Fruit fly (Drosophila melanogaster) whole organism, embryonic: ENCODE data around the gene Atat.

Experiments
- Atf3 ChIP-seq: fragments of 200-800 bp; sonication (Bioruptor generic); optimal IDR thresholded peaks from 3 replicates; lab custom pipeline; 2016; ENCODE audit warnings: missing biosample characterization, missing genetic modification characterization
- Bdp1 ChIP-seq: fragments of 200-800 bp; sonication (Bioruptor generic); optimal IDR thresholded peaks from 3 replicates; lab custom pipeline; 2016; ENCODE audit warnings: missing biosample characterization, missing genetic modification characterization
- CG11247 ChIP-seq: fragments of 200-800 bp; sonication (Bioruptor generic); IDR thresholded peaks from 2 replicates; pipeline ENCODE4 v1.3.6; 2022; ENCODE audit warnings: missing biosample characterization, missing genetic modification characterization
- CG14014 ChIP-seq: fragments of 200-800 bp; sonication (Bioruptor generic); IDR thresholded peaks from 2 replicates; pipeline ENCODE4 v1.3.6; 2022; ENCODE audit warnings: missing biosample characterization, missing genetic modification characterization
- CG14860 ChIP-seq: fragments of 200-800 bp; sonication (Bioruptor generic); IDR thresholded peaks from 3 replicates; pipeline ENCODE4 v1.3.6; 2022; ENCODE audit warnings: missing biosample characterization, missing genetic modification characterization; ENCODE audit not compliant: partially characterized antibody
- CG15073 ChIP-seq: fragments of 200-800 bp; sonication (Bioruptor generic); optimal IDR thresholded peaks from 2 replicates; lab custom pipeline; 2016; ENCODE audit warnings: missing biosample characterization, missing genetic modification characterization
- CG15601 ChIP-seq: fragments of 200-800 bp; sonication (Bioruptor generic); optimal IDR thresholded peaks from 3 replicates; lab custom pipeline; 2019; ENCODE audit warnings: missing biosample characterization, mild to moderate bottlenecking, missing genetic modification characterization, moderate library complexity
- CG17568 ChIP-seq: fragments of 200-800 bp; sonication (Bioruptor generic); optimal IDR thresholded peaks from 2 replicates; lab custom pipeline; 2018; ENCODE audit warnings: missing biosample characterization, mild to moderate bottlenecking, missing genetic modification characterization, moderate library complexity
- CG2202 ChIP-seq: fragments of 200-800 bp; sonication (Bioruptor generic); optimal IDR thresholded peaks from 2 replicates; lab custom pipeline; 2018; ENCODE audit warnings: missing biosample characterization, mild to moderate bottlenecking, missing genetic modification characterization
- CG32532 ChIP-seq: fragments of 200-800 bp; sonication (Bioruptor generic); IDR thresholded peaks from 2 replicates; pipeline ENCODE4 v1.3.6; 2022; ENCODE audit warnings: missing biosample characterization, missing genetic modification characterization
- CG42726 ChIP-seq: fragments of 200-800 bp; sonication (Bioruptor generic); IDR thresholded peaks from 2 replicates; pipeline ENCODE4 v1.3.6; 2022; ENCODE audit warnings: missing biosample characterization, missing genetic modification characterization; ENCODE audit not compliant: partially characterized antibody
- CG4730 ChIP-seq: fragments of 200-800 bp; sonication (Bioruptor generic); IDR thresholded peaks from 2 replicates; pipeline ENCODE4 v1.3.6; 2022; ENCODE audit warnings: missing biosample characterization, missing genetic modification characterization
- CG5245 ChIP-seq: fragments of 200-800 bp; sonication (Bioruptor generic); optimal IDR thresholded peaks from 3 replicates; lab custom pipeline; 2016; ENCODE audit warnings: missing biosample characterization, missing genetic modification characterization
- CG5953 ChIP-seq: fragments of 200-800 bp; sonication (Bioruptor generic); IDR thresholded peaks from 2 replicates; pipeline ENCODE4 v1.3.6; 2022; ENCODE audit warnings: missing biosample characterization, missing genetic modification characterization
- CG6272 ChIP-seq: fragments of 200-800 bp; sonication (Bioruptor generic); IDR thresholded peaks from 2 replicates; pipeline ENCODE4 v1.3.6; 2022; ENCODE audit warnings: missing biosample characterization, missing genetic modification characterization
- CG7271 ChIP-seq: fragments of 200-800 bp; sonication (Bioruptor generic); optimal IDR thresholded peaks from 2 replicates; lab custom pipeline; 2018; ENCODE audit warnings: missing biosample characterization, mild to moderate bottlenecking, missing genetic modification characterization, moderate library complexity
- CG7745 ChIP-seq: fragments of 200-800 bp; sonication (Bioruptor generic); optimal IDR thresholded peaks from 2 replicates; lab custom pipeline; 2018; ENCODE audit warnings: missing biosample characterization, mild to moderate bottlenecking, missing genetic modification characterization, moderate library complexity
- CG7928 ChIP-seq: fragments of 200-800 bp; sonication (Bioruptor generic); optimal IDR thresholded peaks from 2 replicates; lab custom pipeline; 2017; ENCODE audit warnings: missing biosample characterization, mild to moderate bottlenecking, missing genetic modification characterization
- CG9876 ChIP-seq: fragments of 200-800 bp; sonication (Bioruptor generic); optimal IDR thresholded peaks from 2 replicates; lab custom pipeline; 2016; ENCODE audit warnings: missing biosample characterization, missing genetic modification characterization
- Chrac-16 ChIP-seq: fragments of 200-800 bp; sonication (Bioruptor generic); optimal IDR thresholded peaks from 3 replicates; lab custom pipeline; 2016; ENCODE audit warnings: missing biosample characterization, missing genetic modification characterization
- D ChIP-seq, 2 experiments: fragments of 200-800 bp in 1 of 2; fragments of >200 bp in 1 of 2; sonication (Bioruptor generic) in 1 of 2; optimal IDR thresholded peaks; 2 replicates in 1 of 2; 3 replicates in 1 of 2; lab custom pipeline; 2017; ENCODE audit warnings: mild to moderate bottlenecking in 1 of 2, missing biosample characterization in 1 of 2, missing genetic modification characterization in 1 of 2, missing genetic modification reagents in 1 of 2
- Dip3 ChIP-seq: fragments of 200-800 bp; sonication (Bioruptor generic); optimal IDR thresholded peaks from 3 replicates; lab custom pipeline; 2016; ENCODE audit warnings: missing biosample characterization, missing genetic modification characterization
- Ets65A ChIP-seq: fragments of 200-800 bp; sonication (Bioruptor generic); peaks from one replicate; lab custom pipeline; 2016; ENCODE audit warnings: missing biosample characterization, missing genetic modification characterization
- Mes4 ChIP-seq: fragments of 200-800 bp; sonication (Bioruptor generic); optimal IDR thresholded peaks from 2 replicates; lab custom pipeline; 2016; ENCODE audit warnings: missing biosample characterization, missing genetic modification characterization
- Mrtf ChIP-seq: fragments of 200-800 bp; sonication (Bioruptor generic); IDR thresholded peaks from 3 replicates; pipeline ENCODE4 v1.3.6; 2022; ENCODE audit warnings: missing biosample characterization, missing genetic modification characterization
- Myb ChIP-seq: fragments of 200-800 bp; sonication (Bioruptor generic); optimal IDR thresholded peaks from 2 replicates; lab custom pipeline; 2016; ENCODE audit warnings: missing biosample characterization, missing genetic modification characterization
- Ssrp ChIP-seq: fragments of 200-800 bp; sonication (Bioruptor generic); optimal IDR thresholded peaks from 2 replicates; lab custom pipeline; 2018; ENCODE audit warnings: missing biosample characterization, mild to moderate bottlenecking, missing genetic modification characterization, moderate library complexity
- Usf ChIP-seq: fragments of 200-800 bp; sonication (Bioruptor generic); optimal IDR thresholded peaks from 2 replicates; lab custom pipeline; 2017; ENCODE audit warnings: missing genotype, missing biosample characterization, missing genetic modification characterization
- Xbp1 ChIP-seq: fragments of 200-800 bp; sonication (Bioruptor generic); optimal IDR thresholded peaks from 3 replicates; lab custom pipeline; 2016; ENCODE audit warnings: missing biosample characterization, mild to moderate bottlenecking, missing genetic modification characterization
- corto ChIP-seq: fragments of 200-800 bp; sonication (Bioruptor generic); optimal IDR thresholded peaks from 2 replicates; lab custom pipeline; 2016; ENCODE audit warnings: missing biosample characterization, mild to moderate bottlenecking, missing genetic modification characterization, moderate library complexity
- crc ChIP-seq: fragments of 200-800 bp; sonication (Bioruptor generic); optimal IDR thresholded peaks from 2 replicates; lab custom pipeline; 2016; ENCODE audit warnings: missing biosample characterization, missing genetic modification characterization
- crp ChIP-seq, 2 experiments: fragments of 200-800 bp; sonication (Bioruptor generic); optimal IDR thresholded peaks; 2 replicates in 1 of 2; 3 replicates in 1 of 2; lab custom pipeline; 2017; ENCODE audit warnings: missing biosample characterization in 2 of 2, missing genetic modification characterization in 2 of 2, mild to moderate bottlenecking in 1 of 2, moderate library complexity in 1 of 2
- dpn ChIP-seq, 2 experiments: fragments of 200-800 bp; sonication (Bioruptor generic); optimal IDR thresholded peaks; 3 replicates each; lab custom pipeline; 2016; ENCODE audit warnings: missing biosample characterization in 2 of 2, missing genetic modification characterization in 2 of 2
- ewg ChIP-seq: fragments of 200-800 bp; sonication (Bioruptor generic); optimal IDR thresholded peaks from 3 replicates; lab custom pipeline; 2017; ENCODE audit warnings: mild to moderate bottlenecking, missing biosample characterization, missing genetic modification reagents, missing genetic modification characterization
- fd102C ChIP-seq: fragments of 200-800 bp; sonication (Bioruptor generic); optimal IDR thresholded peaks from 2 replicates; lab custom pipeline; 2018; ENCODE audit warnings: missing biosample characterization, mild to moderate bottlenecking, missing genetic modification characterization, moderate library complexity
- ftz-f1 ChIP-seq: fragments of 200-800 bp; sonication (Bioruptor generic); optimal IDR thresholded peaks from 2 replicates; lab custom pipeline; 2016; ENCODE audit warnings: missing biosample characterization, missing genetic modification characterization
- h ChIP-seq: fragments of >200 bp; optimal IDR thresholded peaks from 2 replicates; lab custom pipeline; 2017
- insv ChIP-seq, 2 experiments: fragments of 200-800 bp; sonication (Bioruptor generic); optimal IDR thresholded peaks; 3 replicates each; lab custom pipeline; 2016 to 2018; ENCODE audit warnings: missing biosample characterization in 2 of 2, missing genetic modification characterization in 2 of 2
- jumu ChIP-seq: fragments of 200-800 bp; sonication (Bioruptor generic); optimal IDR thresholded peaks from 3 replicates; lab custom pipeline; 2016; ENCODE audit warnings: missing biosample characterization, missing genetic modification characterization
- klu ChIP-seq: fragments of 200-800 bp; sonication (Bioruptor generic); IDR thresholded peaks from 2 replicates; pipeline ENCODE4 v1.3.6; 2022; ENCODE audit warnings: missing biosample characterization, missing genetic modification characterization
- lov ChIP-seq, 2 experiments: fragments of 200-800 bp in 1 of 2; fragments of >200 bp in 1 of 2; sonication (Bioruptor generic) in 1 of 2; IDR thresholded peaks in 1 of 2; optimal IDR thresholded peaks in 1 of 2; 2 replicates in 1 of 2; 3 replicates in 1 of 2; pipeline versions ENCODE4 v1.3.6 to Lab custom; 2017 to 2022; ENCODE audit warnings: missing biosample characterization in 1 of 2, missing genetic modification characterization in 1 of 2
- maf-S ChIP-seq: fragments of 200-800 bp; sonication (Bioruptor generic); optimal IDR thresholded peaks from 2 replicates; lab custom pipeline; 2016; ENCODE audit warnings: missing biosample characterization, missing genetic modification characterization
- pb ChIP-seq: fragments of 200-800 bp; sonication (Bioruptor generic); optimal IDR thresholded peaks from 3 replicates; lab custom pipeline; 2016; ENCODE audit warnings: missing biosample characterization, missing genetic modification characterization
- so ChIP-seq: fragments of 200-800 bp; sonication (Bioruptor generic); IDR thresholded peaks from 3 replicates; pipeline ENCODE4 v1.3.6; 2022; ENCODE audit warnings: missing biosample characterization, missing genetic modification characterization
- tio ChIP-seq: fragments of 200-800 bp; sonication (Bioruptor generic); optimal IDR thresholded peaks from 2 replicates; lab custom pipeline; 2017; ENCODE audit warnings: missing biosample characterization, missing genetic modification characterization, inconsistent platforms
- tna ChIP-seq: fragments of 200-800 bp; sonication (Bioruptor generic); IDR thresholded peaks from 2 replicates; pipeline ENCODE4 v1.3.6; 2022; ENCODE audit warnings: missing biosample characterization, missing genetic modification characterization; ENCODE audit not compliant: partially characterized antibody
- unpg ChIP-seq: fragments of 200-800 bp; sonication (Bioruptor generic); optimal IDR thresholded peaks from 3 replicates; lab custom pipeline; 2018; ENCODE audit warnings: missing biosample characterization, mild to moderate bottlenecking, missing genetic modification characterization, moderate library complexity
- wor ChIP-seq: fragments of 200-800 bp; sonication (Bioruptor generic); IDR thresholded peaks from 2 replicates; pipeline ENCODE4 v1.3.6; 2022; ENCODE audit warnings: missing biosample characterization, missing genetic modification characterization

Atat gene

dm6 chr3L:9420054-9420818 lies 6.3 kb downstream of the Atat start (continued):
- TF ChIP-seq CG32532 (GFP tag; lab: Robert Waterston, UW) (peak; percentile 14; the same call in 1 of the 2 replicates), maf-S (GFP tag; lab: Kevin White, UChicago) (no peak), CG15601 (no peak), CG42726 (no peak), crc (no peak), CG7271 (no peak), unpg (GFP tag; lab: Kevin White, UChicago) (peak; percentile 62), CG7928 (no peak), klu (GFP tag; lab: Robert Waterston, UW) (no peak), tio (GFP tag; lab: Kevin White, UChicago) (no peak), fd102C (no peak), lov (optimal IDR thresholded peaks at IDR 0.05; lab: Kevin White, UChicago) (no peak), lov (GFP tag; IDR thresholded peaks at IDR 0.05; lab: Robert Waterston, UW) (no peak), corto (GFP tag; lab: Kevin White, UChicago) (peak; percentile 82), h (lab: Kevin White, UChicago) (no peak), CG2202 (tag; lab: Kevin White, UChicago) (no peak), crp (GFP tag; optimal IDR thresholded peaks at IDR 0.05; lab: Kevin White, UChicago) (no peak), tna (no peak), Myb (GFP tag; lab: Kevin White, UChicago) (no peak), D (optimal IDR thresholded peaks at IDR 0.05; lab: Kevin White, UChicago) (no peak), D (GFP tag; optimal IDR thresholded peaks at IDR 0.05; lab: Kevin White, UChicago) (peak; percentile 3), dpn (GFP tag; optimal IDR thresholded peaks at IDR 0.05; lab: Kevin White, UChicago) (peak in 1 of 2 experiments; percentile 47), pb (GFP tag; lab: Kevin White, UChicago) (no peak), CG5245 (GFP tag; lab: Kevin White, UChicago) (no peak), ftz-f1 (GFP tag; lab: Kevin White, UChicago) (no peak), CG4730 (no peak), CG11247 (GFP tag; lab: Robert Waterston, UW) (0 out of 2 replicates have a peak, but pooled peaks have one; percentile 19), ewg (GFP tag; lab: Kevin White, UChicago) (no peak), Usf (GFP tag; lab: Kevin White, UChicago) (no peak), Dip3 (GFP tag; lab: Kevin White, UChicago) (no peak), CG7745 (tag; lab: Kevin White, UChicago) (no peak), Bdp1 (no peak), wor (GFP tag; lab: Robert Waterston, UW) (peak; percentile 38; the same call in 1 of the 2 replicates), CG14014 (GFP tag; lab: Robert Waterston, UW) (peak; percentile 53; the same call in 1 of the 2 replicates), Ets65A (GFP tag; lab: Kevin White, UChicago) (no peak), CG14860 (GFP tag; lab: Robert Waterston, UW) (no peak), Xbp1 (GFP tag; lab: Kevin White, UChicago) (peak; percentile 54), insv (GFP tag; optimal IDR thresholded peaks at IDR 0.05; lab: Kevin White, UChicago) (no peak), CG9876 (GFP tag; lab: Kevin White, UChicago) (no peak), CG15073 (GFP tag; lab: Kevin White, UChicago) (no peak), Mrtf (GFP tag; lab: Robert Waterston, UW) (peak; percentile 57; the same call in 1 of the 3 replicates), Ssrp (tag; lab: Kevin White, UChicago) (peak; percentile 34), so (GFP tag; lab: Robert Waterston, UW) (peak; percentile 68; the same call in 1 of the 3 replicates), Atf3 (no peak), CG5953 (GFP tag; lab: Robert Waterston, UW) (0 out of 2 replicates have a peak, but pooled peaks have one; percentile 12), CG6272 (GFP tag; lab: Robert Waterston, UW) (no peak), Mes4 (GFP tag; lab: Kevin White, UChicago) (no peak), jumu (GFP tag; lab: Kevin White, UChicago) (no peak), Chrac-16 (GFP tag; lab: Kevin White, UChicago) (peak; percentile 17), CG17568 (peak; percentile 29)
